Fruit fly (Drosophila melanogaster) whole organism, embryonic: ENCODE results near the gene CG5776.
A peak's percentile ranks its signal among the peaks of the same experiment; 100 is the strongest.

Experiments used
- Asciz ChIP-seq: fragments of 200-800 bp; sonication (Bioruptor generic); optimal IDR thresholded peaks from 2 replicates; lab custom pipeline; 2017; ENCODE audit warnings: missing biosample characterization, mild to moderate bottlenecking, missing genetic modification characterization, missing genetic modification reagents
- Bdp1 ChIP-seq: fragments of 200-800 bp; sonication (Bioruptor generic); optimal IDR thresholded peaks from 3 replicates; lab custom pipeline; 2016; ENCODE audit warnings: missing biosample characterization, missing genetic modification characterization
- Bgb ChIP-seq: fragments of 200-800 bp; sonication (Bioruptor generic); IDR thresholded peaks from 2 replicates; pipeline ENCODE4 v1.3.6; 2022; ENCODE audit warnings: missing biosample characterization, missing genetic modification characterization; ENCODE audit not compliant: partially characterized antibody
- CG10267 ChIP-seq: fragments of 200-800 bp; sonication (Bioruptor generic); optimal IDR thresholded peaks from 2 replicates; lab custom pipeline; 2018; ENCODE audit warnings: missing biosample characterization, mild to moderate bottlenecking, missing genetic modification characterization, moderate library complexity
- CG10959 ChIP-seq: fragments of 200-800 bp; sonication (Bioruptor generic); IDR thresholded peaks from 2 replicates; pipeline ENCODE4 v1.3.6; 2022; ENCODE audit warnings: missing biosample characterization, missing genetic modification characterization
- CG11085 ChIP-seq: fragments of 200-800 bp; sonication (Bioruptor generic); IDR thresholded peaks from 2 replicates; pipeline ENCODE4 v1.3.6; 2022; ENCODE audit warnings: missing biosample characterization, missing genetic modification characterization
- CG13123 ChIP-seq: fragments of 200-800 bp; sonication (Bioruptor generic); optimal IDR thresholded peaks from 2 replicates; lab custom pipeline; 2016; ENCODE audit warnings: missing biosample characterization, missing genetic modification characterization
- CG14667 ChIP-seq: fragments of 200-800 bp; sonication (Bioruptor generic); IDR thresholded peaks from 2 replicates; pipeline ENCODE4 v1.3.6; 2022; ENCODE audit warnings: missing biosample characterization, missing genetic modification characterization
- CG17612 ChIP-seq: fragments of 200-800 bp; sonication (Bioruptor generic); IDR thresholded peaks from 2 replicates; pipeline ENCODE4 v1.3.6; 2022; ENCODE audit warnings: missing biosample characterization, missing genetic modification characterization
- CG18599 ChIP-seq: fragments of 200-800 bp; sonication (Bioruptor generic); optimal IDR thresholded peaks from 3 replicates; lab custom pipeline; 2017; ENCODE audit warnings: missing biosample characterization, missing genetic modification characterization, mild to moderate bottlenecking, moderate library complexity, missing genetic modification reagents
- CG31224 ChIP-seq: fragments of 200-800 bp; sonication (Bioruptor generic); IDR thresholded peaks from 2 replicates; pipeline ENCODE4 v1.3.6; 2022; ENCODE audit warnings: missing biosample characterization, missing genetic modification characterization
- CG6254 ChIP-seq: fragments of 200-800 bp; sonication (Bioruptor generic); optimal IDR thresholded peaks from 3 replicates; lab custom pipeline; 2017; ENCODE audit warnings: mild to moderate bottlenecking, missing biosample characterization, missing genetic modification reagents, missing genetic modification characterization
- CG7745 ChIP-seq: fragments of 200-800 bp; sonication (Bioruptor generic); optimal IDR thresholded peaks from 2 replicates; lab custom pipeline; 2018; ENCODE audit warnings: missing biosample characterization, mild to moderate bottlenecking, missing genetic modification characterization, moderate library complexity
- CG7963 ChIP-seq: fragments of 200-800 bp; sonication (Bioruptor generic); IDR thresholded peaks from 3 replicates; pipeline ENCODE4 v1.3.6; 2022; ENCODE audit warnings: missing biosample characterization, missing genetic modification characterization; ENCODE audit not compliant: partially characterized antibody
- CG8281 ChIP-seq: fragments of 200-800 bp; sonication (Bioruptor generic); optimal IDR thresholded peaks from 2 replicates; lab custom pipeline; 2018; ENCODE audit warnings: missing biosample characterization, mild to moderate bottlenecking, missing genetic modification characterization, moderate library complexity
- CG8359 ChIP-seq: fragments of 200-800 bp; sonication (Bioruptor generic); optimal IDR thresholded peaks from 2 replicates; lab custom pipeline; 2017; ENCODE audit warnings: missing biosample characterization, mild to moderate bottlenecking, missing genetic modification characterization, borderline replicate concordance
- CG9932 ChIP-seq: fragments of 200-800 bp; sonication (Bioruptor generic); IDR thresholded peaks from 2 replicates; pipeline ENCODE4 v1.3.6; 2022; ENCODE audit warnings: missing biosample characterization, missing genetic modification characterization
- Dll ChIP-seq: fragments of 200-800 bp; sonication (Bioruptor generic); IDR thresholded peaks from 4 replicates; pipeline ENCODE4 v1.3.6; 2022; ENCODE audit warnings: missing biosample characterization, missing genetic modification characterization; ENCODE audit not compliant: partially characterized antibody
- Gsc ChIP-seq: fragments of 200-800 bp; sonication (Bioruptor generic); IDR thresholded peaks from 2 replicates; pipeline ENCODE4 v1.3.6; 2022; ENCODE audit warnings: missing biosample characterization, missing genetic modification characterization
- HLH54F ChIP-seq: fragments of 200-800 bp; sonication (Bioruptor generic); optimal IDR thresholded peaks from 3 replicates; lab custom pipeline; 2016; ENCODE audit warnings: missing biosample characterization, missing genetic modification characterization
- Hr3 ChIP-seq: fragments of 200-800 bp; sonication (Bioruptor generic); optimal IDR thresholded peaks from 3 replicates; lab custom pipeline; 2016; ENCODE audit warnings: missing biosample characterization, missing genetic modification characterization
- Hr39 ChIP-seq: fragments of >200 bp; optimal IDR thresholded peaks from 2 replicates; lab custom pipeline; 2017
- Hr51 ChIP-seq, 2 experiments: fragments of 200-800 bp; sonication (Bioruptor generic); optimal IDR thresholded peaks; 2 replicates in 1 of 2; 3 replicates in 1 of 2; lab custom pipeline; 2016 to 2018; ENCODE audit warnings: missing biosample characterization in 2 of 2, missing genetic modification characterization in 2 of 2, mild to moderate bottlenecking in 1 of 2, moderate library complexity in 1 of 2
- Max ChIP-seq: fragments of 200-800 bp; sonication (Bioruptor generic); optimal IDR thresholded peaks from 2 replicates; lab custom pipeline; 2016; ENCODE audit warnings: missing biosample characterization, mild to moderate bottlenecking, missing genetic modification characterization
- NFAT ChIP-seq: fragments of 200-800 bp; sonication (Bioruptor generic); IDR thresholded peaks from 2 replicates; pipeline ENCODE4 v1.3.6; 2022; ENCODE audit warnings: missing biosample characterization, missing genetic modification characterization
- Nf-YC ChIP-seq: fragments of 200-800 bp; optimal IDR thresholded peaks from 3 replicates; lab custom pipeline; 2019; ENCODE audit warnings: missing biosample characterization, mild to moderate bottlenecking, missing genetic modification characterization, moderate library complexity
- Sry-β ChIP-seq: fragments of 200-800 bp; sonication (Bioruptor generic); optimal IDR thresholded peaks from 2 replicates; lab custom pipeline; 2018; ENCODE audit warnings: missing biosample characterization, mild to moderate bottlenecking, missing genetic modification characterization, moderate library complexity
- Stat92E ChIP-seq, 3 experiments: fragments of >200 bp in 2 of 3; fragments of 200-800 bp in 1 of 3; sonication (Bioruptor generic) in 1 of 3; optimal IDR thresholded peaks; 2 replicates each; lab custom pipeline; 2017 to 2019; ENCODE audit warnings: missing biosample characterization in 3 of 3, missing genetic modification characterization in 3 of 3, mild to moderate bottlenecking in 1 of 3, moderate library complexity in 1 of 3
- Tbp ChIP-seq: fragments of >200 bp; optimal IDR thresholded peaks from 2 replicates; lab custom pipeline; 2018; ENCODE audit warnings: missing biosample characterization, missing genetic modification characterization
- ap ChIP-seq: fragments of 200-800 bp; sonication (Bioruptor generic); IDR thresholded peaks from 2 replicates; pipeline ENCODE4 v1.3.6; 2022; ENCODE audit warnings: missing biosample characterization, missing genetic modification characterization
- cg ChIP-seq: fragments of 200-800 bp; sonication (Bioruptor generic); optimal IDR thresholded peaks from 3 replicates; lab custom pipeline; 2019; ENCODE audit warnings: missing biosample characterization, mild to moderate bottlenecking, missing genetic modification characterization, moderate library complexity
- chif ChIP-seq, 2 experiments: fragments of 200-800 bp; sonication (Bioruptor generic); optimal IDR thresholded peaks; 3 replicates each; lab custom pipeline; 2016; ENCODE audit warnings: missing biosample characterization in 2 of 2, missing genetic modification characterization in 2 of 2
- chinmo ChIP-seq: fragments of 200-800 bp; sonication (Bioruptor generic); IDR thresholded peaks from 4 replicates; pipeline ENCODE4 v1.3.6; 2022; ENCODE audit warnings: missing biosample characterization, missing genetic modification characterization; ENCODE audit not compliant: partially characterized antibody
- ewg ChIP-seq: fragments of 200-800 bp; sonication (Bioruptor generic); optimal IDR thresholded peaks from 3 replicates; lab custom pipeline; 2017; ENCODE audit warnings: mild to moderate bottlenecking, missing biosample characterization, missing genetic modification reagents, missing genetic modification characterization
- ind ChIP-seq: fragments of 200-800 bp; sonication (Bioruptor generic); optimal IDR thresholded peaks from 3 replicates; lab custom pipeline; 2016; ENCODE audit warnings: missing biosample characterization, missing genetic modification characterization
- jumu ChIP-seq: fragments of 200-800 bp; sonication (Bioruptor generic); optimal IDR thresholded peaks from 3 replicates; lab custom pipeline; 2016; ENCODE audit warnings: missing biosample characterization, missing genetic modification characterization
- kni ChIP-seq: fragments of 200-800 bp; sonication (Bioruptor generic); optimal IDR thresholded peaks from 3 replicates; lab custom pipeline; 2017; ENCODE audit warnings: mild to moderate bottlenecking, missing biosample characterization, missing genetic modification reagents, missing genetic modification characterization
- lmd ChIP-seq: fragments of 200-800 bp; sonication (Bioruptor generic); IDR thresholded peaks from 2 replicates; pipeline ENCODE4 v1.3.6; 2022; ENCODE audit warnings: missing biosample characterization, missing genetic modification characterization
- nau ChIP-seq: fragments of 200-800 bp; sonication (Bioruptor generic); optimal IDR thresholded peaks from 3 replicates; lab custom pipeline; 2017; ENCODE audit warnings: missing biosample characterization, mild to moderate bottlenecking, missing genetic modification characterization, missing genetic modification reagents
- org-1 ChIP-seq: fragments of 200-800 bp; sonication (Bioruptor generic); optimal IDR thresholded peaks from 2 replicates; lab custom pipeline; 2017; ENCODE audit warnings: missing biosample characterization, missing genetic modification characterization
- pfk ChIP-seq: fragments of 200-800 bp; sonication (Bioruptor generic); optimal IDR thresholded peaks from 2 replicates; lab custom pipeline; 2018; ENCODE audit warnings: missing biosample characterization, mild to moderate bottlenecking, missing genetic modification characterization, moderate library complexity
- phol ChIP-seq: fragments of 200-800 bp; sonication (Bioruptor generic); optimal IDR thresholded peaks from 3 replicates; lab custom pipeline; 2018; ENCODE audit warnings: missing biosample characterization, mild to moderate bottlenecking, missing genetic modification characterization, moderate library complexity
- pum ChIP-seq: fragments of 200-800 bp; sonication (Bioruptor generic); optimal IDR thresholded peaks from 2 replicates; lab custom pipeline; 2016; ENCODE audit warnings: missing biosample characterization, missing genetic modification characterization
- pzg ChIP-seq: fragments of 200-800 bp; sonication (Bioruptor generic); optimal IDR thresholded peaks from 3 replicates; lab custom pipeline; 2018; ENCODE audit warnings: missing biosample characterization, mild to moderate bottlenecking, missing genetic modification characterization, moderate library complexity
- sob ChIP-seq: fragments of 200-800 bp; sonication (Bioruptor generic); IDR thresholded peaks from 2 replicates; pipeline ENCODE4 v1.3.6; 2022; ENCODE audit warnings: missing biosample characterization, missing genetic modification characterization
- tio ChIP-seq: fragments of 200-800 bp; sonication (Bioruptor generic); optimal IDR thresholded peaks from 2 replicates; lab custom pipeline; 2017; ENCODE audit warnings: missing biosample characterization, missing genetic modification characterization, inconsistent platforms
- tll ChIP-seq, 2 experiments: fragments of 200-800 bp in 1 of 2; fragments of >200 bp in 1 of 2; sonication (Bioruptor generic) in 1 of 2; optimal IDR thresholded peaks; 2 replicates each; lab custom pipeline; 2017 to 2019; ENCODE audit warnings: missing biosample characterization in 2 of 2, missing genetic modification characterization in 2 of 2, mild to moderate bottlenecking in 1 of 2, moderate library complexity in 1 of 2
- tna ChIP-seq: fragments of 200-800 bp; sonication (Bioruptor generic); IDR thresholded peaks from 2 replicates; pipeline ENCODE4 v1.3.6; 2022; ENCODE audit warnings: missing biosample characterization, missing genetic modification characterization; ENCODE audit not compliant: partially characterized antibody
- trem ChIP-seq: fragments of 200-800 bp; optimal IDR thresholded peaks from 3 replicates; lab custom pipeline; 2019; ENCODE audit warnings: missing biosample characterization, mild to moderate bottlenecking, missing genetic modification characterization, moderate library complexity

CG5776 gene

dm6 chr2L:12692343-12693079 is 11.7 kb downstream of the CG5776 start, which contains the start of the genes CCT4 and CG6153 (continued):
- TF ChIP-seq jumu (no peak), Bgb (GFP tag; lab: Robert Waterston, UW) (peak; percentile 37), CG18599 (no peak), CG13123 (GFP tag; lab: Kevin White, UChicago) (no peak), cg (GFP tag; lab: Kevin White, UChicago) (no peak), Stat92E (GFP tag; optimal IDR thresholded peaks at IDR 0.05; lab: Kevin White, UChicago) (no peak), ap (GFP tag; lab: Robert Waterston, UW) (no peak), CG8281 (tag; lab: Kevin White, UChicago) (no peak), sob (no peak), CG7745 (tag; lab: Kevin White, UChicago) (no peak), lmd (GFP tag; lab: Robert Waterston, UW) (no peak), kni (GFP tag; lab: Kevin White, UChicago) (no peak), CG10267 (tag; lab: Kevin White, UChicago) (no peak), tio (GFP tag; lab: Kevin White, UChicago) (no peak), pzg (GFP tag; lab: Kevin White, UChicago) (peak; percentile 85), org-1 (no peak), CG7963 (GFP tag; lab: Robert Waterston, UW) (no peak), Nf-YC (peak; percentile 1), Bdp1 (no peak), CG9932 (GFP tag; lab: Robert Waterston, UW) (no peak), CG31224 (GFP tag; lab: Robert Waterston, UW) (no peak), ind (GFP tag; lab: Kevin White, UChicago) (no peak), Gsc (GFP tag; lab: Robert Waterston, UW) (no peak), Dll (GFP tag; lab: Robert Waterston, UW) (peak; percentile 46; the same call in 1 of the 4 replicates), phol (tag; lab: Kevin White, UChicago) (peak; percentile 27), tna (GFP tag; lab: Robert Waterston, UW) (no peak), Hr51 (GFP tag; optimal IDR thresholded peaks at IDR 0.05; lab: Kevin White, UChicago) (no peak), tll (GFP tag; optimal IDR thresholded peaks at IDR 0.05; lab: Kevin White, UChicago) (peak in 1 of 2 experiments; percentile 50), NFAT (GFP tag; lab: Robert Waterston, UW) (no peak), chinmo (GFP tag; lab: Robert Waterston, UW) (0 out of 4 replicates have a peak, but pooled peaks have one; percentile 61), CG14667 (GFP tag; lab: Robert Waterston, UW) (no peak), Max (GFP tag; lab: Kevin White, UChicago) (peak; percentile 24), CG8359 (GFP tag; lab: Kevin White, UChicago) (no peak), HLH54F (GFP tag; lab: Kevin White, UChicago) (no peak), pfk (GFP tag; lab: Kevin White, UChicago) (no peak), chif (GFP tag; optimal IDR thresholded peaks at IDR 0.05; lab: Kevin White, UChicago) (no peak), Hr39 (lab: Kevin White, UChicago) (no peak), pum (no peak), nau (GFP tag; lab: Kevin White, UChicago) (no peak), CG10959 (GFP tag; lab: Robert Waterston, UW) (no peak), CG11085 (GFP tag; lab: Robert Waterston, UW) (no peak), Asciz (no peak), Hr3 (no peak), CG17612 (GFP tag; lab: Robert Waterston, UW) (no peak), trem (tag; lab: Kevin White, UChicago) (peak; percentile 30), ewg (GFP tag; lab: Kevin White, UChicago) (no peak), Tbp (GFP tag; lab: Kevin White, UChicago) (peak; percentile 6), CG6254 (GFP tag; lab: Kevin White, UChicago) (no peak), Sry-β (GFP tag; lab: Kevin White, UChicago) (peak; percentile 6)
